Fruit fly (Drosophila melanogaster): ENCODE results near the gene CG10132.

DNA sequence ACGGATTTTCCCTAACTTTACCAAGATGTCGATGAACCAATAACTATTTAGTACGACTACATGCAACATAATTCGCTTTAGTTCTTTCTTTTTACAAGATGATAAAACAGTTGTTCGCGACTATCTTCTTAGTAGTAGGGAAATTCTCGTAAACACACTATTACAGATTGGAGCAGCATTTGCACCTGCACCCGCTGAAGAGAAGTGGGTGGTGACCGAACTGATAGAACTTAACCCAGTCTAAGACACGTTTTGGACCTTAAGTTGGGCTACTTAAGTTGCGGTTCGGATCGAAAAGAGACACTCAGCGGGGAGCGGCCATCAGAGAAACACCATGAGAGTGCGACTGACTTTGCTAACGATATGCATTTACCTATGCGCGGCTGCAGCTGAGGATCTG is 31.4 kb upstream of the CG10132 start, which contains the start of gene CG13083:
- no peak for TF ChIP-seq CG34367 (tag; optimal IDR thresholded peaks at IDR 0.05)
- TF ChIP-seq CG8301 (tag; optimal IDR thresholded peaks at IDR 0.05): no peak
- TF ChIP-seq CG13204 (GFP tag; optimal IDR thresholded peaks at IDR 0.05): no peak
- TF ChIP-seq CG4496 (GFP tag; IDR thresholded peaks at IDR 0.05): no peak
